Worm (Caenorhabditis elegans): ENCODE data around the gene Y46G5A.20.

Y46G5A.20 gene

ce11 chrII:12787831-12788248 is 23.0 kb upstream of the Y46G5A.20 start, which contains the start of gene alkb-7:
TSS of gene alkb-7 (minus strand) at chrII:12788153.
- 0 out of 2 replicates have a peak, but pooled peaks have one; percentile 34 for TF ChIP-seq tab-1 (GFP tag; IDR thresholded peaks at IDR 0.05)
- no peak for TF ChIP-seq T22C8.4 (GFP tag; IDR thresholded peaks at IDR 0.05)

ce11 chrII:12789497-12789896 is 21.3 kb upstream of the Y46G5A.20 start:
- no peak for TF ChIP-seq cog-1 (tag; optimal IDR thresholded peaks at IDR 0.05)
- no peak for TF ChIP-seq ztf-23 (GFP tag; IDR thresholded peaks at IDR 0.05)

- TF ChIP-seq klf-2 (GFP tag; conservative IDR thresholded peaks at IDR 0.05): no peak
- TF ChIP-seq T22C8.4 (GFP tag; IDR thresholded peaks at IDR 0.05): 0 out of 2 replicates have a peak, but pooled peaks have one; percentile 12
- TF ChIP-seq cog-1 (tag; optimal IDR thresholded peaks at IDR 0.05): no peak
Observed at ce11 chrII:12790392-12790791, 20.4 kb upstream of the Y46G5A.20 start.

- no peak for TF ChIP-seq flt-1 (GFP tag; IDR thresholded peaks at IDR 0.05)
- no peak for TF ChIP-seq ref-1 (GFP tag; conservative IDR thresholded peaks at IDR 0.05)
- no peak for TF ChIP-seq ztf-23 (GFP tag; IDR thresholded peaks at IDR 0.05)
- no peak for TF ChIP-seq cog-1 (tag; optimal IDR thresholded peaks at IDR 0.05)
- TF ChIP-seq klf-2 (GFP tag; conservative IDR thresholded peaks at IDR 0.05): no peak
- no peak for TF ChIP-seq T22C8.4 (GFP tag; IDR thresholded peaks at IDR 0.05)
- no peak for TF ChIP-seq ztf-29 (GFP tag; IDR thresholded peaks at IDR 0.05)
- TF ChIP-seq tab-1 (GFP tag; IDR thresholded peaks at IDR 0.05): no peak
- no peak for TF ChIP-seq med-1 (GFP tag; optimal IDR thresholded peaks at IDR 0.05; ENCODE audit: insufficient read depth)
Observed at ce11 chrII:12795188-12795587, 15.6 kb upstream of the Y46G5A.20 start.

ce11 chrII:12796040-12796502 is 14.7 kb upstream of the Y46G5A.20 start, which contains the start of gene cpt-1:
TSS of gene cpt-1 (minus strand) at chrII:12796452.
- no peak for TF ChIP-seq tab-1 (GFP tag; IDR thresholded peaks at IDR 0.05)
- no peak for TF ChIP-seq ref-1 (GFP tag; conservative IDR thresholded peaks at IDR 0.05)
- no peak for TF ChIP-seq ztf-23 (GFP tag; IDR thresholded peaks at IDR 0.05)
- no peak for TF ChIP-seq cog-1 (tag; optimal IDR thresholded peaks at IDR 0.05)

ce11 chrII:12797211-12797794 is 13.5 kb upstream of the Y46G5A.20 start:
- TF ChIP-seq T22C8.4 (GFP tag; IDR thresholded peaks at IDR 0.05) (no peak), tab-1 (GFP tag; IDR thresholded peaks at IDR 0.05) (no peak), flt-1 (GFP tag; IDR thresholded peaks at IDR 0.05) (no peak), ztf-29 (GFP tag; IDR thresholded peaks at IDR 0.05) (no peak), klf-2 (GFP tag; conservative IDR thresholded peaks at IDR 0.05) (no peak), med-1 (GFP tag; optimal IDR thresholded peaks at IDR 0.05; ENCODE audit: insufficient read depth) (no peak), cog-1 (tag; optimal IDR thresholded peaks at IDR 0.05) (no peak), ref-1 (GFP tag; conservative IDR thresholded peaks at IDR 0.05) (no peak), ztf-23 (GFP tag; IDR thresholded peaks at IDR 0.05) (no peak)

ce11 chrII:12798814-12799213 is 12.0 kb upstream of the Y46G5A.20 start:
- no peak for TF ChIP-seq ztf-29 (GFP tag; IDR thresholded peaks at IDR 0.05)
- no peak for TF ChIP-seq tab-1 (GFP tag; IDR thresholded peaks at IDR 0.05)
- peak; percentile 54 for TF ChIP-seq cog-1 (tag; optimal IDR thresholded peaks at IDR 0.05)
- no peak for TF ChIP-seq ref-1 (GFP tag; conservative IDR thresholded peaks at IDR 0.05)
- peak; percentile 64 for TF ChIP-seq flt-1 (GFP tag; IDR thresholded peaks at IDR 0.05)
- TF ChIP-seq ztf-23 (GFP tag; IDR thresholded peaks at IDR 0.05): no peak
- TF ChIP-seq klf-2 (GFP tag; conservative IDR thresholded peaks at IDR 0.05): no peak

- TF ChIP-seq flt-1 (GFP tag; IDR thresholded peaks at IDR 0.05): peak; percentile 25; the same call in 1 of the 2 replicates
- TF ChIP-seq ztf-29 (GFP tag; IDR thresholded peaks at IDR 0.05): no peak
- TF ChIP-seq ztf-23 (GFP tag; IDR thresholded peaks at IDR 0.05): 0 out of 2 replicates have a peak, but pooled peaks have one; percentile 8
Observed at ce11 chrII:12799364-12799763, 11.4 kb upstream of the Y46G5A.20 start.

- TF ChIP-seq ref-1 (GFP tag; conservative IDR thresholded peaks at IDR 0.05): no peak
- no peak for TF ChIP-seq klf-2 (GFP tag; conservative IDR thresholded peaks at IDR 0.05)
- no peak for TF ChIP-seq ztf-29 (GFP tag; IDR thresholded peaks at IDR 0.05)
- no peak for TF ChIP-seq tab-1 (GFP tag; IDR thresholded peaks at IDR 0.05)
- TF ChIP-seq ztf-23 (GFP tag; IDR thresholded peaks at IDR 0.05): no peak
- no peak for TF ChIP-seq cog-1 (tag; optimal IDR thresholded peaks at IDR 0.05)
- no peak for TF ChIP-seq flt-1 (GFP tag; IDR thresholded peaks at IDR 0.05)
- TF ChIP-seq T22C8.4 (GFP tag; IDR thresholded peaks at IDR 0.05): no peak
- no peak for TF ChIP-seq med-1 (GFP tag; optimal IDR thresholded peaks at IDR 0.05; ENCODE audit: insufficient read depth)
Observed at ce11 chrII:12799927-12800522, 10.8 kb upstream of the Y46G5A.20 start.

- TF ChIP-seq T22C8.4 (GFP tag; IDR thresholded peaks at IDR 0.05) (peak; percentile 47; the same call in 1 of the 2 replicates), tab-1 (GFP tag; IDR thresholded peaks at IDR 0.05) (no peak)
Observed at ce11 chrII:12805161-12805560, 5.6 kb upstream of the Y46G5A.20 start, which contains the start of the genes Y46G5A.18 and Y46G5A.47. TSS of gene Y46G5A.18 (minus strand) at chrII:12805261. TSS of gene Y46G5A.47 (minus strand) at chrII:12805306.
